Worm (Caenorhabditis elegans) whole organism, young adult: ENCODE results near the gene C02B4.3.
A peak's percentile ranks its signal among the peaks of the same experiment; 100 is the strongest.

Experiments
- D2030.7 ChIP-seq: fragments of 200-800 bp; sonication (Bioruptor generic); IDR thresholded peaks from 2 replicates; pipeline ENCODE4 v1.3.6; 2022; ENCODE audit warnings: missing genetic modification reagents, missing genetic modification characterization, missing compliant biosample characterization
- F23B12.7 ChIP-seq: sonication (generic microtip); optimal IDR thresholded peaks from 2 replicates; lab custom pipeline; 2017; ENCODE audit warnings: missing genetic modification characterization, mild to moderate bottlenecking, missing compliant biosample characterization, antibody characterized with exemption, moderate library complexity; ENCODE audit not compliant: insufficient read depth
- F49E8.2 ChIP-seq: sonication (generic microtip); optimal IDR thresholded peaks from 3 replicates; lab custom pipeline; 2017; ENCODE audit warnings: missing genetic modification characterization, mild to moderate bottlenecking, missing compliant biosample characterization, antibody characterized with exemption, moderate library complexity; ENCODE audit not compliant: insufficient read depth
- F52B5.7 ChIP-seq: sonication (generic microtip); optimal IDR thresholded peaks from 2 replicates; lab custom pipeline; 2016; ENCODE audit warnings: mild to moderate bottlenecking, missing genetic modification characterization, missing compliant biosample characterization
- F55B11.4 ChIP-seq: sonication (generic microtip); optimal IDR thresholded peaks from 2 replicates; lab custom pipeline; 2016; ENCODE audit warnings: missing compliant biosample characterization, missing genetic modification characterization, borderline replicate concordance; ENCODE audit not compliant: insufficient read depth
- F57C9.4 ChIP-seq: sonication (generic microtip); optimal IDR thresholded peaks from 2 replicates; lab custom pipeline; 2017; ENCODE audit warnings: mild to moderate bottlenecking, missing genetic modification characterization, missing compliant biosample characterization
- K11D2.4 ChIP-seq: fragments of 200-800 bp; sonication (Bioruptor generic); IDR thresholded peaks from 2 replicates; pipeline ENCODE4 v1.3.6; 2022; ENCODE audit warnings: missing genetic modification reagents, missing genetic modification characterization, missing compliant biosample characterization
- K12H6.12 ChIP-seq: fragments of 200-800 bp; sonication (Bioruptor generic); optimal IDR thresholded peaks from 2 replicates; lab custom pipeline; 2018; ENCODE audit warnings: mild to moderate bottlenecking, missing genetic modification characterization, missing compliant biosample characterization
- T07F8.4 ChIP-seq: sonication (generic microtip); optimal IDR thresholded peaks from 2 replicates; lab custom pipeline; 2016; ENCODE audit warnings: mild to moderate bottlenecking, missing genetic modification characterization, moderate library complexity, missing compliant biosample characterization
- Y53F4B.3 ChIP-seq: fragments of 200-800 bp; sonication (Bioruptor generic); IDR thresholded peaks from 2 replicates; pipeline ENCODE4 v1.3.6; 2022; ENCODE audit warnings: missing genetic modification reagents, missing genetic modification characterization, missing compliant biosample characterization
- Y56A3A.18 ChIP-seq: fragments of 200-800 bp; sonication (Bioruptor generic); IDR thresholded peaks from 2 replicates; pipeline ENCODE4 v1.3.6; 2022; ENCODE audit warnings: missing genetic modification reagents, missing genetic modification characterization, missing compliant biosample characterization
- Y79H2A.3 ChIP-seq: fragments of 200-800 bp; sonication (Bioruptor generic); conservative IDR thresholded peaks from 2 replicates; pipeline ENCODE4 v1.3.6; 2022; ENCODE audit warnings: missing genetic modification reagents, missing genetic modification characterization, missing compliant biosample characterization
- ZK185.1 ChIP-seq: sonication (generic microtip); optimal IDR thresholded peaks from 2 replicates; lab custom pipeline; 2016; ENCODE audit warnings: mild to moderate bottlenecking, missing genetic modification characterization, missing compliant biosample characterization; ENCODE audit not compliant: poor library complexity, severe bottlenecking
- akir-1 ChIP-seq: fragments of 200-800 bp; sonication (Bioruptor generic); optimal IDR thresholded peaks from 2 replicates; lab custom pipeline; 2018; ENCODE audit warnings: mild to moderate bottlenecking, missing genetic modification characterization, moderate library complexity, missing compliant biosample characterization
- aptf-3 ChIP-seq: fragments of 200-800 bp; sonication (Bioruptor generic); IDR thresholded peaks from 2 replicates; pipeline ENCODE4 v1.3.6; 2022; ENCODE audit warnings: missing genetic modification characterization, missing compliant biosample characterization
- atf-7 ChIP-seq: sonication (generic microtip); optimal IDR thresholded peaks from 2 replicates; lab custom pipeline; 2017; ENCODE audit warnings: mild to moderate bottlenecking, missing genetic modification characterization, missing compliant biosample characterization
- attf-3 ChIP-seq: fragments of 200-800 bp; sonication (Bioruptor generic); conservative IDR thresholded peaks from 2 replicates; pipeline ENCODE4 v1.3.6; 2022; ENCODE audit warnings: missing genetic modification reagents, missing genetic modification characterization, missing compliant biosample characterization
- bed-2 ChIP-seq: fragments of 200-800 bp; sonication (Bioruptor generic); IDR thresholded peaks from 2 replicates; pipeline ENCODE4 v1.3.6; 2022; ENCODE audit warnings: missing genetic modification reagents, missing genetic modification characterization, missing compliant biosample characterization
- cebp-1 ChIP-seq, 2 experiments: fragments of 200-800 bp in 1 of 2; sonication (Bioruptor generic) in 1 of 2; sonication (generic microtip) in 1 of 2; IDR thresholded peaks in 1 of 2; optimal IDR thresholded peaks in 1 of 2; 2 replicates each; pipeline versions ENCODE4 v1.3.6 to Lab custom; 2017 to 2022; ENCODE audit warnings: missing compliant biosample characterization in 2 of 2, missing genetic modification characterization in 2 of 2, mild to moderate bottlenecking in 1 of 2, missing genetic modification reagents in 1 of 2, moderate library complexity in 1 of 2
- ceh-100 ChIP-seq: fragments of 200-800 bp; sonication (Bioruptor generic); IDR thresholded peaks from 2 replicates; pipeline ENCODE4 v1.3.6; 2022; ENCODE audit warnings: missing genetic modification reagents, missing genetic modification characterization, missing compliant biosample characterization
- ceh-27 ChIP-seq: fragments of 200-800 bp; sonication (Bioruptor generic); optimal IDR thresholded peaks from 2 replicates; lab custom pipeline; 2018; ENCODE audit warnings: mild to moderate bottlenecking, missing genetic modification characterization, moderate library complexity, missing compliant biosample characterization
- chd-7 ChIP-seq: sonication (generic microtip); optimal IDR thresholded peaks from 2 replicates; lab custom pipeline; 2016; ENCODE audit warnings: mild to moderate bottlenecking, missing genetic modification characterization, moderate library complexity, missing compliant biosample characterization
- egl-44 ChIP-seq: fragments of 200-800 bp; sonication (Bioruptor generic); IDR thresholded peaks from 2 replicates; pipeline ENCODE4 v1.3.6; 2022; ENCODE audit warnings: missing genetic modification reagents, missing genetic modification characterization, missing compliant biosample characterization
- egrh-3 ChIP-seq: fragments of 200-800 bp; sonication (Bioruptor generic); IDR thresholded peaks from 2 replicates; pipeline ENCODE4 v1.3.6; 2022; ENCODE audit warnings: missing genetic modification reagents, missing genetic modification characterization, missing compliant biosample characterization
- hlh-12 ChIP-seq: sonication (generic microtip); optimal IDR thresholded peaks from 2 replicates; lab custom pipeline; 2016; ENCODE audit warnings: missing genetic modification characterization, missing compliant biosample characterization
- hmg-20 ChIP-seq: fragments of 200-800 bp; sonication (Bioruptor generic); IDR thresholded peaks from 2 replicates; pipeline ENCODE4 v1.3.6; 2022; ENCODE audit warnings: missing genetic modification reagents, missing genetic modification characterization, missing compliant biosample characterization
- lsl-1 ChIP-seq: fragments of 200-800 bp; sonication (Bioruptor generic); optimal IDR thresholded peaks from 2 replicates; lab custom pipeline; 2018; ENCODE audit warnings: mild to moderate bottlenecking, missing genetic modification characterization, moderate library complexity, missing compliant biosample characterization
- madf-3 ChIP-seq: fragments of 200-800 bp; sonication (Bioruptor generic); IDR thresholded peaks from 2 replicates; pipeline ENCODE4 v1.3.6; 2022; ENCODE audit warnings: missing genetic modification reagents, missing genetic modification characterization, missing compliant biosample characterization
- madf-6 ChIP-seq: fragments of 200-800 bp; sonication (Bioruptor generic); IDR thresholded peaks from 2 replicates; pipeline ENCODE4 v1.3.6; 2022; ENCODE audit warnings: missing genetic modification reagents, missing genetic modification characterization, missing compliant biosample characterization
- madf-8 ChIP-seq: fragments of 200-800 bp; sonication (Bioruptor generic); conservative IDR thresholded peaks from 2 replicates; pipeline ENCODE4 v1.3.6; 2022; ENCODE audit warnings: missing genetic modification reagents, missing genetic modification characterization, missing compliant biosample characterization
- mel-28 ChIP-seq: sonication (generic microtip); optimal IDR thresholded peaks from 2 replicates; lab custom pipeline; 2016; ENCODE audit warnings: borderline replicate concordance, mild to moderate bottlenecking, missing genetic modification characterization, missing compliant biosample characterization
- mxl-1 ChIP-seq: sonication (generic microtip); optimal IDR thresholded peaks from 2 replicates; lab custom pipeline; 2016; ENCODE audit warnings: missing genetic modification characterization, missing compliant biosample characterization
- nfya-1 ChIP-seq: sonication (generic microtip); optimal IDR thresholded peaks from 2 replicates; lab custom pipeline; 2017; ENCODE audit warnings: antibody characterized with exemption, missing compliant biosample characterization, missing genetic modification characterization, borderline replicate concordance; ENCODE audit not compliant: insufficient read depth
- nhr-120 ChIP-seq: fragments of 200-800 bp; sonication (Bioruptor generic); IDR thresholded peaks from 2 replicates; pipeline ENCODE4 v1.3.6; 2022; ENCODE audit warnings: missing genetic modification characterization, missing compliant biosample characterization
- pbrm-1 ChIP-seq: fragments of 200-800 bp; sonication (Bioruptor generic); IDR thresholded peaks from 2 replicates; pipeline ENCODE4 v1.3.6; 2022; ENCODE audit warnings: missing genetic modification reagents, missing genetic modification characterization, missing compliant biosample characterization
- pha-4 ChIP-seq: fragments of 150-350 bp; sonication (generic microtip); optimal IDR thresholded peaks from 2 replicates; lab custom pipeline; 2014; ENCODE audit warnings: missing biosample characterization, missing genetic modification reagents, missing genetic modification characterization
- rec-8 ChIP-seq, 2 experiments: sonication (generic microtip); optimal IDR thresholded peaks; 2 replicates each; lab custom pipeline; 2016; ENCODE audit warnings: mild to moderate bottlenecking in 2 of 2, missing genetic modification characterization in 2 of 2, missing genetic modification reagents in 2 of 2, missing genotype in 2 of 2, missing biosample characterization in 1 of 2, missing compliant biosample characterization in 1 of 2, moderate library complexity in 1 of 2
- snpc-1.1 ChIP-seq: sonication (generic microtip); optimal IDR thresholded peaks from 2 replicates; lab custom pipeline; 2017; ENCODE audit warnings: missing genetic modification characterization, mild to moderate bottlenecking, missing compliant biosample characterization, antibody characterized with exemption, moderate library complexity, missing genotype, missing genetic modification reagents; ENCODE audit not compliant: insufficient read depth
- snpc-1.3 ChIP-seq: sonication (generic microtip); optimal IDR thresholded peaks from 2 replicates; lab custom pipeline; 2017; ENCODE audit warnings: missing genetic modification characterization, mild to moderate bottlenecking, missing compliant biosample characterization, antibody characterized with exemption, moderate library complexity, missing genotype, missing genetic modification reagents; ENCODE audit not compliant: insufficient read depth
- tbp1 ChIP-seq: fragments of 200-800 bp; sonication (Bioruptor generic); optimal IDR thresholded peaks from 2 replicates; lab custom pipeline; 2018; ENCODE audit warnings: mild to moderate bottlenecking, missing genetic modification characterization, missing compliant biosample characterization
- tbx-9 ChIP-seq: sonication (generic microtip); optimal IDR thresholded peaks from 2 replicates; lab custom pipeline; 2016; ENCODE audit warnings: borderline replicate concordance, missing genetic modification characterization, inconsistent platforms, missing compliant biosample characterization
- unc-62 ChIP-seq: fragments of 150-350 bp; optimal IDR thresholded peaks from 2 replicates; lab custom pipeline; 2014; ENCODE audit warnings: missing biosample characterization, missing genetic modification reagents, missing genetic modification characterization
- ztf-26 ChIP-seq: sonication (generic microtip); optimal IDR thresholded peaks from 2 replicates; lab custom pipeline; 2017; ENCODE audit warnings: missing genetic modification characterization, missing compliant biosample characterization
- ztf-28 ChIP-seq: fragments of 200-800 bp; sonication (Bioruptor generic); IDR thresholded peaks from 2 replicates; pipeline ENCODE4 v1.3.6; 2022; ENCODE audit warnings: missing genetic modification reagents, missing genetic modification characterization, missing compliant biosample characterization
- ztf-6 ChIP-seq: fragments of 200-800 bp; sonication (Bioruptor generic); IDR thresholded peaks from 2 replicates; pipeline ENCODE4 v1.3.6; 2022; ENCODE audit warnings: missing genetic modification reagents, missing genetic modification characterization, missing compliant biosample characterization

The C02B4.3 gene

ce11 chrX:12664987-12665451 lies 5.4 kb upstream of the C02B4.3 start (continued):
- TF ChIP-seq egl-44 = peak; percentile 94
- TF ChIP-seq ZK185.1 (tag; lab: Kevin White, UChicago) = peak; percentile 75
- peak; percentile 1 for TF ChIP-seq lsl-1
- TF ChIP-seq unc-62 (GFP tag; lab: Kevin White, UChicago) = no peak
- no peak for TF ChIP-seq pha-4
- TF ChIP-seq atf-7 (tag; lab: Kevin White, UChicago) = peak; percentile 73
- peak; percentile 78; the same call in 1 of the 2 replicates for TF ChIP-seq K11D2.4 (GFP tag; lab: Robert Waterston, UW)
- TF ChIP-seq nhr-120 = peak; percentile 89; the same call in 1 of the 2 replicates
- TF ChIP-seq chd-7 (tag; lab: Kevin White, UChicago) = peak; percentile 91
- peak; percentile 91 for TF ChIP-seq Y56A3A.18 (GFP tag; lab: Robert Waterston, UW)
- TF ChIP-seq aptf-3 (GFP tag; lab: Robert Waterston, UW) = peak; percentile 98
- peak; percentile 86 for TF ChIP-seq tbx-9
- peak; percentile 82 for TF ChIP-seq ztf-6 (GFP tag; lab: Robert Waterston, UW)
- TF ChIP-seq ceh-100 = peak; percentile 62
- peak; percentile 5 for TF ChIP-seq F55B11.4 (tag; lab: Kevin White, UChicago)
- TF ChIP-seq hlh-12 (tag; lab: Kevin White, UChicago) = peak; percentile 77
- peak; percentile 30; the same call in 1 of the 2 replicates for TF ChIP-seq Y79H2A.3
- peak; percentile 84 to 89 for TF ChIP-seq rec-8 (tag; optimal IDR thresholded peaks at IDR 0.05; lab: Kevin White, UChicago)
- no peak for TF ChIP-seq cebp-1 (GFP tag; IDR thresholded peaks at IDR 0.05; lab: Robert Waterston, UW)
- TF ChIP-seq cebp-1 (tag; optimal IDR thresholded peaks at IDR 0.05; lab: Kevin White, UChicago) = peak; percentile 83
- peak; percentile 90 for TF ChIP-seq mxl-1
- no peak for TF ChIP-seq nfya-1 (tag; lab: Kevin White, UChicago)
- TF ChIP-seq F49E8.2 (tag; lab: Kevin White, UChicago) = peak; percentile 54
- TF ChIP-seq madf-3 = peak; percentile 81; the same call in 1 of the 2 replicates
- peak; percentile 1 for TF ChIP-seq snpc-1.1 (tag; lab: Kevin White, UChicago)
- TF ChIP-seq F52B5.7 (tag; lab: Kevin White, UChicago) = peak; percentile 89
- TF ChIP-seq pbrm-1 = peak; percentile 86
- peak; percentile 39 for TF ChIP-seq akir-1 (GFP tag; lab: Kevin White, UChicago)
- TF ChIP-seq T07F8.4 = peak; percentile 70
- TF ChIP-seq ceh-27 (GFP tag; lab: Kevin White, UChicago) = peak; percentile 86
- TF ChIP-seq snpc-1.3 = peak; percentile 78
- peak; percentile 98 for TF ChIP-seq tbp1 (GFP tag; lab: Kevin White, UChicago)
- peak; percentile 83 for TF ChIP-seq hmg-20
- no peak; the same call in 1 of the 2 replicates for TF ChIP-seq madf-8 (GFP tag; lab: Robert Waterston, UW)
- no peak for TF ChIP-seq attf-3
- peak; percentile 72; the same call in 1 of the 2 replicates for TF ChIP-seq D2030.7 (GFP tag; lab: Robert Waterston, UW)
- peak; percentile 67 for TF ChIP-seq madf-6 (GFP tag; lab: Robert Waterston, UW)
- TF ChIP-seq ztf-28 (GFP tag; lab: Robert Waterston, UW) = peak; percentile 85
- TF ChIP-seq Y53F4B.3 = 0 out of 2 replicates have a peak, but pooled peaks have one; percentile 51
- peak; percentile 75 for TF ChIP-seq egrh-3
- peak; percentile 51 for TF ChIP-seq mel-28 (tag; lab: Kevin White, UChicago)
- TF ChIP-seq bed-2 (GFP tag; lab: Robert Waterston, UW) = 0 out of 2 replicates have a peak, but pooled peaks have one; percentile 53
- peak; percentile 73 for TF ChIP-seq F23B12.7 (tag; lab: Kevin White, UChicago)
- peak; percentile 52 for TF ChIP-seq K12H6.12 (tag; lab: Kevin White, UChicago)
- peak; percentile 77 for TF ChIP-seq ztf-26 (tag; lab: Kevin White, UChicago)
- peak; percentile 77 for TF ChIP-seq F57C9.4 (tag; lab: Kevin White, UChicago)
